Worm (Caenorhabditis elegans) whole organism, L1 larva: Measurements from ENCODE around the gene cut-2.

Experiments used
- grh-1 ChIP-seq: fragments of 200-800 bp; sonication (Bioruptor generic); IDR thresholded peaks from 2 replicates; pipeline ENCODE4 v1.3.6; 2022; ENCODE audit warnings: missing genetic modification reagents, missing genetic modification characterization, missing compliant biosample characterization
- zag-1 ChIP-seq: fragments of 150-350 bp; optimal IDR thresholded peaks from 2 replicates; lab custom pipeline; 2014; ENCODE audit warnings: missing biosample characterization, missing genetic modification characterization

DNA sequence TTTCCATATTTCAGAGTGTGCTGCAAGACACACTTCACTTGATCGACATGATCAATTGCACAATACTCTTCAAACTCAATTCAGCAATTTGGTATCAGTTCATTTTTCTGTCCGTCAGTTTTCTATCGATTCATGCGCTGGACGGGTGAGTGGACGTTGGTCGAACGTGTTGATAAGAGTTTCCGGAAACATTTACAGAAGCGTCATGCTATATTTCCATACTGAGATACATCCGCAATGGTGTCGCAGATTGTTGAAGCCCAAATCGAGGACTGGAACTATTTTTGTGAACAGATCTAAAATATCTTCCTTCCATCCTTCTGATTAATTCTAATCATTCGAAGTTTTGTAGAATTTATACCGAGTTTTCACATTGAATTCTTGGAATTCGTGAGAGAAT, 45.1 kb upstream of the cut-2 start:
- TF ChIP-seq zag-1 (tag; lab: Kevin White, UChicago) (no peak), grh-1 (GFP tag; lab: Robert Waterston, UW) (peak; percentile 16; the same call in 1 of the 2 replicates)
